Fruit fly (Drosophila melanogaster) whole organism, embryonic: ENCODE results near the gene mEFG1.

Experiments
- B-H2 ChIP-seq: fragments of 200-800 bp; sonication (Bioruptor generic); optimal IDR thresholded peaks from 2 replicates; lab custom pipeline; 2018; ENCODE audit warnings: missing biosample characterization, mild to moderate bottlenecking, missing genetic modification characterization
- CG10147 ChIP-seq: fragments of 200-800 bp; sonication (Bioruptor generic); optimal IDR thresholded peaks from 2 replicates; lab custom pipeline; 2019; ENCODE audit warnings: missing biosample characterization, mild to moderate bottlenecking, missing genetic modification characterization, moderate library complexity
- CG10209 ChIP-seq: fragments of 200-800 bp; sonication (Bioruptor generic); optimal IDR thresholded peaks from 3 replicates; lab custom pipeline; 2017; ENCODE audit warnings: missing biosample characterization, mild to moderate bottlenecking, missing genetic modification characterization, missing genetic modification reagents
- CG10321 ChIP-seq: fragments of 200-800 bp; sonication (Bioruptor generic); IDR thresholded peaks from 2 replicates; pipeline ENCODE4 v1.3.6; 2022; ENCODE audit warnings: missing biosample characterization, missing genetic modification characterization
- CG10366 ChIP-seq: fragments of 200-800 bp; sonication (Bioruptor generic); IDR thresholded peaks from 2 replicates; pipeline ENCODE4 v1.3.6; 2022; ENCODE audit warnings: missing biosample characterization, missing genetic modification characterization
- CG10959 ChIP-seq: fragments of 200-800 bp; sonication (Bioruptor generic); IDR thresholded peaks from 2 replicates; pipeline ENCODE4 v1.3.6; 2022; ENCODE audit warnings: missing biosample characterization, missing genetic modification characterization
- CG11085 ChIP-seq: fragments of 200-800 bp; sonication (Bioruptor generic); IDR thresholded peaks from 2 replicates; pipeline ENCODE4 v1.3.6; 2022; ENCODE audit warnings: missing biosample characterization, missing genetic modification characterization
- CG13123 ChIP-seq: fragments of 200-800 bp; sonication (Bioruptor generic); optimal IDR thresholded peaks from 2 replicates; lab custom pipeline; 2016; ENCODE audit warnings: missing biosample characterization, missing genetic modification characterization
- CG13894 ChIP-seq: fragments of 200-800 bp; sonication (Bioruptor generic); optimal IDR thresholded peaks from 3 replicates; lab custom pipeline; 2018; ENCODE audit warnings: missing biosample characterization, mild to moderate bottlenecking, missing genetic modification characterization, moderate library complexity
- CG15514 ChIP-seq: fragments of 200-800 bp; sonication (Bioruptor generic); optimal IDR thresholded peaks from 3 replicates; lab custom pipeline; 2017; ENCODE audit warnings: missing biosample characterization, missing genetic modification characterization, mild to moderate bottlenecking, moderate library complexity, missing genetic modification reagents
- CG1602 ChIP-seq: fragments of 200-800 bp; sonication (Bioruptor generic); optimal IDR thresholded peaks from 3 replicates; lab custom pipeline; 2016; ENCODE audit warnings: missing biosample characterization, missing genetic modification characterization
- CG16815 ChIP-seq: fragments of 200-800 bp; sonication (Bioruptor generic); optimal IDR thresholded peaks from 3 replicates; lab custom pipeline; 2017; ENCODE audit warnings: missing biosample characterization, mild to moderate bottlenecking, missing genetic modification characterization
- CG16863 ChIP-seq: fragments of 200-800 bp; sonication (Bioruptor generic); optimal IDR thresholded peaks from 3 replicates; lab custom pipeline; 2016; ENCODE audit warnings: missing biosample characterization, missing genetic modification characterization
- CG17912 ChIP-seq: fragments of 200-800 bp; sonication (Bioruptor generic); optimal IDR thresholded peaks from 2 replicates; lab custom pipeline; 2018; ENCODE audit warnings: missing biosample characterization, mild to moderate bottlenecking, missing genetic modification characterization
- CG34224 ChIP-seq: fragments of 200-800 bp; sonication (Bioruptor generic); IDR thresholded peaks from 3 replicates; pipeline ENCODE4 v1.3.6; 2022; ENCODE audit warnings: missing biosample characterization, missing genetic modification characterization; ENCODE audit not compliant: partially characterized antibody
- CG3847 ChIP-seq: fragments of 200-800 bp; sonication (Bioruptor generic); IDR thresholded peaks from 2 replicates; pipeline ENCODE4 v1.3.6; 2022; ENCODE audit warnings: missing biosample characterization, missing genetic modification characterization
- CG3995 ChIP-seq: fragments of 200-800 bp; sonication (Bioruptor generic); optimal IDR thresholded peaks from 3 replicates; lab custom pipeline; 2016; ENCODE audit warnings: missing biosample characterization, missing genetic modification characterization
- CG8290 ChIP-seq, 3 experiments: fragments of 200-800 bp; sonication (Bioruptor generic); optimal IDR thresholded peaks; 2 replicates each; lab custom pipeline; 2016 to 2019; ENCODE audit warnings: missing biosample characterization in 3 of 3, missing genetic modification characterization in 3 of 3, mild to moderate bottlenecking in 2 of 3, moderate library complexity in 1 of 3
- CG9797 ChIP-seq: fragments of 200-800 bp; sonication (Bioruptor generic); optimal IDR thresholded peaks from 3 replicates; lab custom pipeline; 2018; ENCODE audit warnings: missing biosample characterization, mild to moderate bottlenecking, missing genetic modification characterization
- CTCF ChIP-seq: fragments of 200-800 bp; sonication (Bioruptor generic); optimal IDR thresholded peaks from 2 replicates; lab custom pipeline; 2017; ENCODE audit warnings: missing biosample characterization, mild to moderate bottlenecking, missing genetic modification characterization, moderate library complexity
- Chrac-16 ChIP-seq: fragments of 200-800 bp; sonication (Bioruptor generic); optimal IDR thresholded peaks from 3 replicates; lab custom pipeline; 2016; ENCODE audit warnings: missing biosample characterization, missing genetic modification characterization
- CoRest ChIP-seq: fragments of 200-800 bp; sonication (Bioruptor generic); optimal IDR thresholded peaks from 3 replicates; lab custom pipeline; 2018; ENCODE audit warnings: missing biosample characterization, mild to moderate bottlenecking, missing genetic modification characterization, moderate library complexity
- D19A ChIP-seq: fragments of 200-800 bp; optimal IDR thresholded peaks from 3 replicates; lab custom pipeline; 2019; ENCODE audit warnings: missing biosample characterization, mild to moderate bottlenecking, missing genetic modification characterization, moderate library complexity
- D19B ChIP-seq: fragments of 200-800 bp; sonication (Bioruptor generic); optimal IDR thresholded peaks from 2 replicates; lab custom pipeline; 2017; ENCODE audit warnings: missing biosample characterization, mild to moderate bottlenecking, missing genetic modification characterization
- Dad ChIP-seq: fragments of 200-800 bp; sonication (Bioruptor generic); optimal IDR thresholded peaks from 3 replicates; lab custom pipeline; 2016; ENCODE audit warnings: missing biosample characterization, missing genetic modification characterization
- Doc3 ChIP-seq: fragments of 200-800 bp; sonication (Bioruptor generic); IDR thresholded peaks from 3 replicates; pipeline ENCODE4 v1.3.6; 2022; ENCODE audit warnings: missing biosample characterization, missing genetic modification characterization; ENCODE audit not compliant: partially characterized antibody
- ERR ChIP-seq: fragments of 200-800 bp; sonication (Bioruptor generic); optimal IDR thresholded peaks from 2 replicates; lab custom pipeline; 2016; ENCODE audit warnings: missing biosample characterization, missing genetic modification characterization
- HmgZ ChIP-seq: fragments of 200-800 bp; sonication (Bioruptor generic); optimal IDR thresholded peaks from 2 replicates; lab custom pipeline; 2018; ENCODE audit warnings: missing biosample characterization, mild to moderate bottlenecking, missing genetic modification characterization
- Hr51 ChIP-seq, 2 experiments: fragments of 200-800 bp; sonication (Bioruptor generic); optimal IDR thresholded peaks; 2 replicates in 1 of 2; 3 replicates in 1 of 2; lab custom pipeline; 2016 to 2018; ENCODE audit warnings: missing biosample characterization in 2 of 2, missing genetic modification characterization in 2 of 2, mild to moderate bottlenecking in 1 of 2, moderate library complexity in 1 of 2
- Opbp ChIP-seq: fragments of 200-800 bp; sonication (Bioruptor generic); IDR thresholded peaks from 3 replicates; pipeline ENCODE4 v1.3.6; 2022; ENCODE audit warnings: missing biosample characterization, missing genetic modification characterization; ENCODE audit not compliant: partially characterized antibody
- Sry-δ ChIP-seq: fragments of 200-800 bp; sonication (Bioruptor generic); optimal IDR thresholded peaks from 2 replicates; lab custom pipeline; 2016; ENCODE audit warnings: missing biosample characterization, missing genetic modification characterization
- az2 ChIP-seq: fragments of 200-800 bp; sonication (Bioruptor generic); optimal IDR thresholded peaks from 3 replicates; lab custom pipeline; 2016; ENCODE audit warnings: missing biosample characterization, missing genetic modification characterization
- bab2 ChIP-seq: fragments of 200-800 bp; sonication (Bioruptor generic); optimal IDR thresholded peaks from 2 replicates; lab custom pipeline; 2016; ENCODE audit warnings: missing biosample characterization, missing genetic modification characterization
- chif ChIP-seq, 2 experiments: fragments of 200-800 bp; sonication (Bioruptor generic); optimal IDR thresholded peaks; 3 replicates each; lab custom pipeline; 2016; ENCODE audit warnings: missing biosample characterization in 2 of 2, missing genetic modification characterization in 2 of 2
- chinmo ChIP-seq: fragments of 200-800 bp; sonication (Bioruptor generic); IDR thresholded peaks from 4 replicates; pipeline ENCODE4 v1.3.6; 2022; ENCODE audit warnings: missing biosample characterization, missing genetic modification characterization; ENCODE audit not compliant: partially characterized antibody
- chm ChIP-seq: fragments of 200-800 bp; sonication (Bioruptor generic); IDR thresholded peaks from 2 replicates; pipeline ENCODE4 v1.3.6; 2022; ENCODE audit warnings: missing biosample characterization, missing genetic modification characterization
- ci ChIP-seq: fragments of 200-800 bp; sonication (Bioruptor generic); IDR thresholded peaks from 3 replicates; pipeline ENCODE4 v1.3.6; 2022; ENCODE audit warnings: missing biosample characterization, missing genetic modification characterization
- dpn ChIP-seq, 2 experiments: fragments of 200-800 bp; sonication (Bioruptor generic); optimal IDR thresholded peaks; 3 replicates each; lab custom pipeline; 2016; ENCODE audit warnings: missing biosample characterization in 2 of 2, missing genetic modification characterization in 2 of 2
- gcm2 ChIP-seq: fragments of 200-800 bp; sonication (Bioruptor generic); optimal IDR thresholded peaks from 2 replicates; lab custom pipeline; 2016; ENCODE audit warnings: missing biosample characterization, missing genetic modification characterization
- hbn ChIP-seq: fragments of 200-800 bp; sonication (Bioruptor generic); IDR thresholded peaks from 2 replicates; pipeline ENCODE4 v1.3.6; 2022; ENCODE audit warnings: missing biosample characterization, missing genetic modification characterization; ENCODE audit not compliant: partially characterized antibody
- maf-S ChIP-seq: fragments of 200-800 bp; sonication (Bioruptor generic); optimal IDR thresholded peaks from 2 replicates; lab custom pipeline; 2016; ENCODE audit warnings: missing biosample characterization, missing genetic modification characterization
- nmo ChIP-seq: fragments of 200-800 bp; sonication (Bioruptor generic); optimal IDR thresholded peaks from 2 replicates; lab custom pipeline; 2018; ENCODE audit warnings: missing biosample characterization, mild to moderate bottlenecking, missing genetic modification characterization, moderate library complexity
- pho ChIP-seq: fragments of 200-800 bp; sonication (Bioruptor generic); optimal IDR thresholded peaks from 2 replicates; lab custom pipeline; 2016; ENCODE audit warnings: missing biosample characterization, missing genetic modification characterization
- sens ChIP-seq: fragments of 200-800 bp; sonication (Bioruptor generic); peaks from one replicate; lab custom pipeline; 2016; ENCODE audit warnings: missing biosample characterization, missing genetic modification characterization
- slbo ChIP-seq: fragments of 200-800 bp; sonication (Bioruptor generic); IDR thresholded peaks from 2 replicates; pipeline ENCODE4 v1.3.6; 2022; ENCODE audit warnings: missing biosample characterization, missing genetic modification characterization
- tgo ChIP-seq: fragments of 200-800 bp; sonication (Bioruptor generic); IDR thresholded peaks from 3 replicates; pipeline ENCODE4 v1.3.6; 2022; ENCODE audit warnings: missing biosample characterization, missing genetic modification characterization
- tna ChIP-seq: fragments of 200-800 bp; sonication (Bioruptor generic); IDR thresholded peaks from 2 replicates; pipeline ENCODE4 v1.3.6; 2022; ENCODE audit warnings: missing biosample characterization, missing genetic modification characterization; ENCODE audit not compliant: partially characterized antibody
- unpg ChIP-seq: fragments of 200-800 bp; sonication (Bioruptor generic); optimal IDR thresholded peaks from 3 replicates; lab custom pipeline; 2018; ENCODE audit warnings: missing biosample characterization, mild to moderate bottlenecking, missing genetic modification characterization, moderate library complexity
- vnd ChIP-seq: fragments of 200-800 bp; sonication (Bioruptor generic); IDR thresholded peaks from 3 replicates; pipeline ENCODE4 v1.3.6; 2022; ENCODE audit warnings: missing biosample characterization, missing genetic modification characterization; ENCODE audit not compliant: partially characterized antibody
- zen ChIP-seq: fragments of 200-800 bp; sonication (Bioruptor generic); optimal IDR thresholded peaks from 3 replicates; lab custom pipeline; 2018; ENCODE audit warnings: missing biosample characterization, mild to moderate bottlenecking, missing genetic modification characterization, moderate library complexity
- zf30C ChIP-seq: fragments of 200-800 bp; sonication (Bioruptor generic); optimal IDR thresholded peaks from 3 replicates; lab custom pipeline; 2018; ENCODE audit warnings: missing biosample characterization, mild to moderate bottlenecking, missing genetic modification characterization

The mEFG1 gene

DNA sequence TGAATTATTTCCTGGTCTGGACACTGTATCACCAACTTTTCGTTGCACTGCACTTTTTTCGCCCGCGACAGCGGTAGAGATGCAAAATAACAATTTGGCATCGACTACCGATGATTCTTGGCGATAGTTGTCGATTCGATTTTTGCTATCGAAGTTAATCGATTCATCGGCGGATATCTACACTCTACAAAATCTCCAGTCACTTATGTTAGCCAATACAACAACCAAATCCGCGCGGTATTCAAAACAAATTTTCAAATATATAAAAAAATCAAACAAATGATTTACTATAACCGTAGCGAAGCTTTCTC is 18.8 kb downstream of the mEFG1 start, which contains the start of gene CG4502 (continued):
- TF ChIP-seq dpn (GFP tag; optimal IDR thresholded peaks at IDR 0.05; lab: Kevin White, UChicago) = peak; percentile 39 to 57
- no peak for TF ChIP-seq CG13123
- TF ChIP-seq hbn (GFP tag; lab: Robert Waterston, UW) = peak; percentile 100
- TF ChIP-seq tna (GFP tag; lab: Robert Waterston, UW) = peak; percentile 98
- peak; percentile 100 for TF ChIP-seq CG34224 (GFP tag; lab: Robert Waterston, UW)
- no peak for TF ChIP-seq CG11085 (GFP tag; lab: Robert Waterston, UW)
- TF ChIP-seq CG16863 = no peak
- TF ChIP-seq ci = peak; percentile 56; the same call in 2 of the 3 replicates
- peak; percentile 31 for TF ChIP-seq ERR (GFP tag; lab: Kevin White, UChicago)
- TF ChIP-seq CG9797 = peak; percentile 36
- peak; percentile 60 for TF ChIP-seq CG3847
- TF ChIP-seq sens (GFP tag; lab: Kevin White, UChicago) = peak; percentile 61
- no peak for TF ChIP-seq gcm2 (GFP tag; lab: Kevin White, UChicago)
- peak; percentile 99 for TF ChIP-seq Opbp
- peak; percentile 100 for TF ChIP-seq chinmo (GFP tag; lab: Robert Waterston, UW)
- TF ChIP-seq Dad (GFP tag; lab: Kevin White, UChicago) = peak; percentile 13
- TF ChIP-seq CG10959 (GFP tag; lab: Robert Waterston, UW) = no peak
- peak; percentile 30 for TF ChIP-seq pho (GFP tag; lab: Kevin White, UChicago)
- TF ChIP-seq Hr51 (GFP tag; optimal IDR thresholded peaks at IDR 0.05; lab: Kevin White, UChicago) = no peak
- TF ChIP-seq CG10209 (GFP tag; lab: Kevin White, UChicago) = no peak
- peak; percentile 30 for TF ChIP-seq CG10147 (GFP tag; lab: Kevin White, UChicago)
- TF ChIP-seq Sry-δ (GFP tag; lab: Kevin White, UChicago) = peak; percentile 98
- TF ChIP-seq CG13894 = peak; percentile 49
- peak; percentile 34; the same call in 1 of the 2 replicates for TF ChIP-seq CG10321
- TF ChIP-seq D19A (tag; lab: Kevin White, UChicago) = no peak
- peak; percentile 29 for TF ChIP-seq B-H2 (GFP tag; lab: Kevin White, UChicago)
- no peak for TF ChIP-seq az2
- TF ChIP-seq bab2 (GFP tag; lab: Kevin White, UChicago) = peak; percentile 12
- TF ChIP-seq Chrac-16 = no peak
- peak; percentile 61 for TF ChIP-seq CTCF
- peak; percentile 68 for TF ChIP-seq nmo
- TF ChIP-seq D19B (GFP tag; lab: Kevin White, UChicago) = no peak
- TF ChIP-seq chm (GFP tag; lab: Robert Waterston, UW) = no peak
- no peak for TF ChIP-seq CG16815 (GFP tag; lab: Kevin White, UChicago)
- TF ChIP-seq CG8290 (GFP tag; optimal IDR thresholded peaks at IDR 0.05; lab: Kevin White, UChicago) = peak; percentile 61
- TF ChIP-seq CG8290 (tag; optimal IDR thresholded peaks at IDR 0.05; lab: Kevin White, UChicago) = peak in 1 of 2 experiments; percentile 83
- peak; percentile 98 for TF ChIP-seq zf30C (GFP tag; lab: Kevin White, UChicago)
- no peak for TF ChIP-seq CG10366 (GFP tag; lab: Robert Waterston, UW)
- TF ChIP-seq CG15514 = peak; percentile 78
- TF ChIP-seq maf-S (GFP tag; lab: Kevin White, UChicago) = peak; percentile 7
- peak; percentile 57 for TF ChIP-seq slbo (GFP tag; lab: Robert Waterston, UW)
- TF ChIP-seq HmgZ (tag; lab: Kevin White, UChicago) = peak; percentile 87
- no peak for TF ChIP-seq CG1602 (GFP tag; lab: Kevin White, UChicago)
- TF ChIP-seq CoRest (tag; lab: Kevin White, UChicago) = peak; percentile 63
- no peak for TF ChIP-seq tgo (GFP tag; lab: Robert Waterston, UW)
- TF ChIP-seq Doc3 (GFP tag; lab: Robert Waterston, UW) = peak; percentile 99
- TF ChIP-seq chif (GFP tag; optimal IDR thresholded peaks at IDR 0.05; lab: Kevin White, UChicago) = peak in 1 of 2 experiments; percentile 24
- peak; percentile 36 for TF ChIP-seq zen (tag; lab: Kevin White, UChicago)
- no peak for TF ChIP-seq CG17912 (GFP tag; lab: Kevin White, UChicago)
- peak; percentile 99 for TF ChIP-seq vnd (GFP tag; lab: Robert Waterston, UW)
- TF ChIP-seq CG3995 = peak; percentile 74
- TF ChIP-seq unpg (GFP tag; lab: Kevin White, UChicago) = peak; percentile 6
